Worm (Caenorhabditis elegans) whole organism, L1 larva: Measurements from ENCODE around the gene sut-1.

ENCODE experiments used
- ces-1 ChIP-seq: fragments of 150-350 bp; optimal IDR thresholded peaks from 2 replicates; lab custom pipeline; 2014; ENCODE audit warnings: missing biosample characterization, missing genetic modification reagents, missing genetic modification characterization
- efl-1 ChIP-seq, 4 experiments: fragments of 150-350 bp; optimal IDR thresholded peaks in 3 of 4; peaks in 1 of 4; 1 replicate in 1 of 4; 2 replicates in 3 of 4; lab custom pipeline; 2014; ENCODE audit warnings: missing biosample characterization in 2 of 4, missing genetic modification characterization in 2 of 4, missing genetic modification reagents in 2 of 4
- hlh-4 ChIP-seq: sonication (generic microtip); optimal IDR thresholded peaks from 2 replicates; lab custom pipeline; 2016; ENCODE audit warnings: mild to moderate bottlenecking, missing genetic modification characterization, missing compliant biosample characterization
- lin-35 ChIP-seq, 2 experiments: fragments of 150-350 bp; optimal IDR thresholded peaks; 2 replicates each; lab custom pipeline; 2014; ENCODE audit warnings: missing biosample characterization in 2 of 2, missing genetic modification characterization in 2 of 2, missing genetic modification reagents in 2 of 2
- nhr-19 ChIP-seq: fragments of 200-800 bp; sonication (Bioruptor generic); conservative IDR thresholded peaks from 2 replicates; pipeline ENCODE4 v1.3.6; 2022; ENCODE audit warnings: missing genetic modification characterization, missing compliant biosample characterization
- pax-3 ChIP-seq: fragments of 200-800 bp; sonication (Bioruptor generic); optimal IDR thresholded peaks from 2 replicates; lab custom pipeline; 2018; ENCODE audit warnings: mild to moderate bottlenecking, missing genetic modification characterization, moderate library complexity, missing compliant biosample characterization
- unc-62 ChIP-seq: fragments of 150-350 bp; optimal IDR thresholded peaks from 2 replicates; lab custom pipeline; 2014; ENCODE audit warnings: missing biosample characterization, missing genetic modification reagents, missing genetic modification characterization
- xbp-1 ChIP-seq: sonication (generic microtip); optimal IDR thresholded peaks from 2 replicates; lab custom pipeline; 2016; ENCODE audit warnings: missing genetic modification characterization, missing compliant biosample characterization
- zag-1 ChIP-seq: fragments of 150-350 bp; optimal IDR thresholded peaks from 2 replicates; lab custom pipeline; 2014; ENCODE audit warnings: missing biosample characterization, missing genetic modification characterization

DNA sequence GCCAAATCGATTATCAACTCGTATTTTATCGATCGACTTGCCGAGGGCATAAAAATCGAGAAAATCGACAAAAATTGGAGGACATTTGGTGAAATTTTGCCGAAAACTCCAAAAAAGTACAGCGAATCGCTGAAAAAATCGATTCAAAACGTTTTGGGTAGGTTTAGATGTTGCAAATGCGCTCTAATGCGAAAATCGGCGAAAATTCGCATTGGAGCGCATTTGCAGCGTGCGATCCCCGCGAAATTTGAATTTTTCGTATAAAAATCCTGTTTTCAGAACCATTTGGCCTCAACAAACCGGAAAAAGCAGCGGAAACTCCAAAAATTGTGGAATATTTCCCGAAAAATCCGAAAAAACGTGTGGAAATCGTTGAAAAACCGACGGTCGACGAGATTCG lies 3.4 kb upstream of the sut-1 start:
- TF ChIP-seq lin-35 (GFP tag; optimal IDR thresholded peaks at IDR 0.05; lab: Kevin White, UChicago) (no peak), nhr-19 (GFP tag; lab: Robert Waterston, UW) (no peak), hlh-4 (tag; lab: Kevin White, UChicago) (no peak), pax-3 (tag; lab: Kevin White, UChicago) (no peak), unc-62 (GFP tag; lab: Kevin White, UChicago) (no peak), xbp-1 (tag; lab: Kevin White, UChicago) (no peak), efl-1 (optimal IDR thresholded peaks at IDR 0.05; lab: Kevin White, UChicago) (no peak), efl-1 (GFP tag; optimal IDR thresholded peaks at IDR 0.05 in 1 of 2; lab: Kevin White, UChicago) (no peak), zag-1 (tag; lab: Kevin White, UChicago) (no peak), ces-1 (GFP tag; lab: Kevin White, UChicago) (no peak)
